Worm (Caenorhabditis elegans) whole organism, L3 larva: ENCODE results near the gene rap-3.

Experiments used
- ZK546.5 ChIP-seq: sonication (generic microtip); optimal IDR thresholded peaks from 2 replicates; lab custom pipeline; 2017; ENCODE audit warnings: missing biosample characterization, missing genetic modification characterization
- aly-2 ChIP-seq: fragments of 150-350 bp; optimal IDR thresholded peaks from 2 replicates; lab custom pipeline; 2014; ENCODE audit warnings: missing biosample characterization, missing genetic modification characterization
- ceh-82 ChIP-seq: fragments of 150-350 bp; optimal IDR thresholded peaks from 2 replicates; lab custom pipeline; 2014; ENCODE audit warnings: missing biosample characterization, missing genetic modification characterization
- elt-1 ChIP-seq: fragments of 150-350 bp; optimal IDR thresholded peaks from 2 replicates; lab custom pipeline; 2014; ENCODE audit warnings: missing biosample characterization, missing genetic modification characterization
- nhr-11 ChIP-seq: fragments of 150-350 bp; optimal IDR thresholded peaks from 2 replicates; lab custom pipeline; 2014; ENCODE audit warnings: missing biosample characterization, missing genetic modification characterization
- nhr-12 ChIP-seq: fragments of 150-350 bp; optimal IDR thresholded peaks from 2 replicates; lab custom pipeline; 2014; ENCODE audit warnings: missing biosample characterization, missing genetic modification characterization
- nhr-76 ChIP-seq: fragments of 150-350 bp; sonication (generic microtip); optimal IDR thresholded peaks from 5 replicates; lab custom pipeline; 2014; ENCODE audit warnings: missing biosample characterization, missing genetic modification characterization
- nhr-77 ChIP-seq: fragments of 150-350 bp; optimal IDR thresholded peaks from 2 replicates; lab custom pipeline; 2014; ENCODE audit warnings: missing biosample characterization, missing genetic modification characterization
- pha-4 ChIP-seq: fragments of 150-350 bp; optimal IDR thresholded peaks from 2 replicates; lab custom pipeline; 2014; ENCODE audit warnings: missing biosample characterization, missing genetic modification reagents, missing genetic modification characterization
- unc-62 ChIP-seq: fragments of 150-350 bp; sonication (generic microtip); optimal IDR thresholded peaks from 4 replicates; lab custom pipeline; 2014; ENCODE audit warnings: missing biosample characterization, missing genetic modification reagents, missing genetic modification characterization

DNA sequence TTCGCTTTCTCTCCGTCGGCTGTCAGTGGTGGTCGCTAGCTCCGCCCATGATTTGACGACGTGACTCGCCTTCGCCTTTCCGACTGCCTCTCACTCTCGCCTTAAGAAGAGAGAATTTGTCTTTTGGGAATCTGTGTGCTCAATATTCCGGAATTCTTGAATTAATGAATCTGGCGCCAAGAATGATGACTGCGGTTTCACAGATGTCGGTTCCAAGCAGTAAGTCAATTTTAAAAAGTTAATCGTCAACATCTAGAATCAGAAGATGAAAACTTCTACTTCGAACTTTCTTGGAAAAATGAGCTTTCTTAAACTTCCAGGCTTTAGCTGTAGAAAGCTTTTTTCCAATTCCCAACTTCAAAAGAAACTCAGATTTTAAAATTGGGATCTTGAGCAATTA is 7.4 kb upstream of the rap-3 start, which contains the start of gene nhr-67:
- TF ChIP-seq nhr-12 (tag; lab: Kevin White, UChicago) (no peak), nhr-76 (tag; lab: Kevin White, UChicago) (no peak), pha-4 (tag; lab: Kevin White, UChicago) (no peak), nhr-77 (tag; lab: Kevin White, UChicago) (no peak), unc-62 (GFP tag; lab: Kevin White, UChicago) (no peak), elt-1 (tag; lab: Kevin White, UChicago) (no peak), ceh-82 (tag; lab: Kevin White, UChicago) (no peak), ZK546.5 (no peak), nhr-11 (tag; lab: Kevin White, UChicago) (no peak), aly-2 (tag; lab: Kevin White, UChicago) (no peak)
